Worm (Caenorhabditis elegans): ENCODE data around the gene Y46G5A.22.

DNA sequence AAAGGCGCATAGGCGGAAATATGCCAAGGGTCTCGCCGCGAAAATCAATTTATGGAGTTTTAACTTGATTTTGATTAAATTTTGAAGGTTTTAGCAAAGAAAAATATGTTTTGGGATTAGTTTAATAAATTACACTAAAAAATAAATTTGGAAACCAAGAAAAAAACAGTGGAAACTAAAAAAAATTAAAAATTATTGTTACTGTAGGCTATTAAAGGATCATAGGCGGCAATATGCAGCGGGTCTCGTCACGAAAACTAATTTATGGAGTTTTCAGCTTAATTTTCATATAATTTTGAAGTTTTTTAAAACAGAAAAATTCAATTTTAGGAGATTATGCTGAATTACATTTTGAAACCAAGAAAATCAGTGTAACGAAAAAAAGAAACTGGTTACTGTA is 9.6 kb downstream of the Y46G5A.22 start:
- TF ChIP-seq ceh-32 (tag; optimal IDR thresholded peaks at IDR 0.05; ENCODE audit: poor library complexity) (no peak), unc-39 (tag; optimal IDR thresholded peaks at IDR 0.05) (no peak), lin-1 (GFP tag; IDR thresholded peaks at IDR 0.05) (no peak), ztf-7 (tag; optimal IDR thresholded peaks at IDR 0.05) (no peak), ztf-11 (tag; optimal IDR thresholded peaks at IDR 0.05) (no peak), ama-1 (optimal IDR thresholded peaks at IDR 0.05) (no peak)

Measured in whole organism, L4 larva.